Worm (Caenorhabditis elegans) whole organism, L3 larva: ENCODE results near the gene him-17.

Experiments used
- ceh-28 ChIP-seq: fragments of 150-350 bp; optimal IDR thresholded peaks from 2 replicates; lab custom pipeline; 2014; ENCODE audit warnings: missing biosample characterization, missing genetic modification reagents, missing genetic modification characterization
- ceh-82 ChIP-seq: fragments of 150-350 bp; optimal IDR thresholded peaks from 2 replicates; lab custom pipeline; 2014; ENCODE audit warnings: missing biosample characterization, missing genetic modification characterization
- ceh-9 ChIP-seq: sonication (generic microtip); optimal IDR thresholded peaks from 2 replicates; lab custom pipeline; 2018; ENCODE audit warnings: missing biosample characterization, missing genetic modification characterization
- daf-12 ChIP-seq: fragments of 150-350 bp; optimal IDR thresholded peaks from 2 replicates; lab custom pipeline; 2014; ENCODE audit warnings: missing biosample characterization, missing genetic modification reagents, missing genetic modification characterization
- egl-27 ChIP-seq: sonication (generic microtip); optimal IDR thresholded peaks from 4 replicates; lab custom pipeline; 2017; ENCODE audit warnings: missing biosample characterization, missing genetic modification reagents, missing genetic modification characterization
- egl-5 ChIP-seq: fragments of 150-350 bp; optimal IDR thresholded peaks from 2 replicates; lab custom pipeline; 2017; ENCODE audit warnings: missing biosample characterization, missing genetic modification reagents, missing genetic modification characterization, inconsistent platforms
- elt-2 ChIP-seq: sonication (generic microtip); optimal IDR thresholded peaks from 2 replicates; lab custom pipeline; 2016; ENCODE audit warnings: missing genetic modification reagents, mild to moderate bottlenecking, missing genetic modification characterization, missing compliant biosample characterization
- elt-3 ChIP-seq, 3 experiments: fragments of 150-350 bp in 1 of 3; sonication (generic microtip) in 2 of 3; optimal IDR thresholded peaks; 2 replicates in 2 of 3; 4 replicates in 1 of 3; lab custom pipeline; 2014 to 2017; ENCODE audit warnings: missing biosample characterization in 3 of 3, missing genetic modification characterization in 3 of 3
- eor-1 ChIP-seq, 2 experiments: fragments of 150-350 bp; optimal IDR thresholded peaks; 2 replicates each; lab custom pipeline; 2014 to 2018; ENCODE audit warnings: missing biosample characterization in 2 of 2, missing genetic modification characterization in 2 of 2
- fos-1 ChIP-seq: fragments of 150-350 bp; optimal IDR thresholded peaks from 2 replicates; lab custom pipeline; 2014; ENCODE audit warnings: missing biosample characterization, missing genetic modification characterization
- hmg-11 ChIP-seq: sonication (generic microtip); optimal IDR thresholded peaks from 2 replicates; lab custom pipeline; 2016; ENCODE audit warnings: missing genetic modification characterization, missing compliant biosample characterization
- jun-1 ChIP-seq: fragments of 150-350 bp; optimal IDR thresholded peaks from 2 replicates; lab custom pipeline; 2014; ENCODE audit warnings: missing biosample characterization, missing genetic modification reagents, missing genetic modification characterization
- lsy-12 ChIP-seq: sonication (generic microtip); optimal IDR thresholded peaks from 2 replicates; lab custom pipeline; 2016; ENCODE audit warnings: mild to moderate bottlenecking, missing genetic modification characterization, missing compliant biosample characterization
- mdl-1 ChIP-seq: fragments of 150-350 bp; optimal IDR thresholded peaks from 2 replicates; lab custom pipeline; 2014; ENCODE audit warnings: missing biosample characterization, missing genetic modification characterization
- nfya-1 ChIP-seq: sonication (generic microtip); optimal IDR thresholded peaks from 2 replicates; lab custom pipeline; 2017; ENCODE audit warnings: missing genetic modification characterization, mild to moderate bottlenecking, missing compliant biosample characterization, antibody characterized with exemption, moderate library complexity; ENCODE audit not compliant: insufficient read depth
- nhr-11 ChIP-seq: fragments of 150-350 bp; optimal IDR thresholded peaks from 2 replicates; lab custom pipeline; 2014; ENCODE audit warnings: missing biosample characterization, missing genetic modification characterization
- nhr-12 ChIP-seq: fragments of 150-350 bp; optimal IDR thresholded peaks from 2 replicates; lab custom pipeline; 2014; ENCODE audit warnings: missing biosample characterization, missing genetic modification characterization
- nhr-23 ChIP-seq: fragments of 150-350 bp; optimal IDR thresholded peaks from 2 replicates; lab custom pipeline; 2014; ENCODE audit warnings: missing biosample characterization, missing genetic modification reagents, missing genetic modification characterization
- nhr-237 ChIP-seq: fragments of 150-350 bp; optimal IDR thresholded peaks from 2 replicates; lab custom pipeline; 2014; ENCODE audit warnings: missing biosample characterization, missing genetic modification characterization
- nhr-25 ChIP-seq: sonication (generic microtip); optimal IDR thresholded peaks from 2 replicates; lab custom pipeline; 2017; ENCODE audit warnings: missing biosample characterization, missing genetic modification characterization
- nhr-28 ChIP-seq: fragments of 150-350 bp; optimal IDR thresholded peaks from 2 replicates; lab custom pipeline; 2014; ENCODE audit warnings: missing biosample characterization, missing genetic modification characterization
- nhr-43 ChIP-seq: sonication (generic microtip); optimal IDR thresholded peaks from 2 replicates; lab custom pipeline; 2016; ENCODE audit warnings: mild to moderate bottlenecking, missing genetic modification characterization, missing compliant biosample characterization; ENCODE audit not compliant: poor library complexity, severe bottlenecking
- nhr-67 ChIP-seq: fragments of 150-350 bp; optimal IDR thresholded peaks from 2 replicates; lab custom pipeline; 2014; ENCODE audit warnings: missing biosample characterization, missing genetic modification characterization
- nhr-76 ChIP-seq: fragments of 150-350 bp; sonication (generic microtip); optimal IDR thresholded peaks from 5 replicates; lab custom pipeline; 2014; ENCODE audit warnings: missing biosample characterization, missing genetic modification characterization
- nhr-77 ChIP-seq: fragments of 150-350 bp; optimal IDR thresholded peaks from 2 replicates; lab custom pipeline; 2014; ENCODE audit warnings: missing biosample characterization, missing genetic modification characterization
- pha-4 ChIP-seq: fragments of 150-350 bp; optimal IDR thresholded peaks from 2 replicates; lab custom pipeline; 2014; ENCODE audit warnings: missing biosample characterization, missing genetic modification reagents, missing genetic modification characterization
- pqm-1 ChIP-seq: fragments of 150-350 bp; optimal IDR thresholded peaks from 2 replicates; lab custom pipeline; 2017; ENCODE audit warnings: missing biosample characterization, missing genetic modification characterization, inconsistent platforms
- sea-2 ChIP-seq: fragments of 150-350 bp; sonication (generic microtip); optimal IDR thresholded peaks from 4 replicates; lab custom pipeline; 2014; ENCODE audit warnings: missing biosample characterization, missing genetic modification reagents, missing genetic modification characterization
- skn-1 ChIP-seq: fragments of 150-350 bp; optimal IDR thresholded peaks from 2 replicates; lab custom pipeline; 2014; ENCODE audit warnings: missing biosample characterization, missing genetic modification characterization
- snpc-4 ChIP-seq: fragments of 150-350 bp; optimal IDR thresholded peaks from 2 replicates; lab custom pipeline; 2014; ENCODE audit warnings: missing biosample characterization, missing genetic modification characterization
- tbx-2 ChIP-seq: sonication (generic microtip); optimal IDR thresholded peaks from 2 replicates; lab custom pipeline; 2016; ENCODE audit warnings: mild to moderate bottlenecking, missing genetic modification characterization, missing compliant biosample characterization
- unc-39 ChIP-seq: sonication (generic microtip); optimal IDR thresholded peaks from 4 replicates; lab custom pipeline; 2017; ENCODE audit warnings: missing biosample characterization, missing genetic modification characterization
- zag-1 ChIP-seq: fragments of 150-350 bp; optimal IDR thresholded peaks from 2 replicates; lab custom pipeline; 2014; ENCODE audit warnings: missing biosample characterization, missing genetic modification characterization
- ztf-11 ChIP-seq: fragments of 150-350 bp; optimal IDR thresholded peaks from 2 replicates; lab custom pipeline; 2014; ENCODE audit warnings: missing biosample characterization, missing genetic modification characterization
- ztf-4 ChIP-seq: fragments of 150-350 bp; optimal IDR thresholded peaks from 2 replicates; lab custom pipeline; 2014; ENCODE audit warnings: missing biosample characterization, missing genetic modification characterization

him-17 gene

DNA sequence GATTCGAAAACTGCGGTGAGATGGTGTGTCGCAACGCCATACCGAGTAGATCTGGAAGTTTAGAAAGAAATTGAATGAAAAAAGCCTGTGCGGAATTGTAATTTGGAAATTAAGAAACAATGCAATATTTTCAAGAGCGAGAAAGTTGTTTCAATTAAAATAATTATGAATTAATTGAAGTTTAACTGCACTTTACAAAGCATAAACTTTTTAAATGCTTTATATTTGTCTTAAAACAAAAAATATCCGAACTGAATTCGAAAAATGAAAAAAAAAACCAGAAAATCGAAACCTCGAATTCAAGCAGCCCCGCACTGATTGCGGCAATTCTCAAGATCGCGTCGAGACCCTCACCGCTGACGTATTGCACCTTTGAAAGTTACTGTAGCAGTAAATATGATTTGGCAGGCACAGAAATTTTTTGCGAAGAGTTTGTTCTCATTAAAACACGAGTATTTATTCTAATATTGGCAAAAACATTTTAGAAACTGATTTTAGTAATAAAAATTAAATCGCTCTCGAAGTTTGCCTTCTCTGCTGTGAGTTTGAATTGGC is 17.1 kb downstream of the him-17 start, which contains the start of gene sun-1:
Gene sun-1 (minus strand): TSS at position 51 of the 555 bp plus-strand sequence.
- TF ChIP-seq fos-1 (tag; lab: Kevin White, UChicago) (no peak), nhr-28 (tag; lab: Kevin White, UChicago) (no peak), nhr-67 (tag; lab: Kevin White, UChicago) (no peak), egl-5 (no peak), ceh-9 (tag; lab: Kevin White, UChicago) (no peak), nhr-237 (tag; lab: Kevin White, UChicago) (no peak), egl-27 (no peak), ceh-82 (tag; lab: Kevin White, UChicago) (no peak), pha-4 (tag; lab: Kevin White, UChicago) (no peak), ztf-11 (tag; lab: Kevin White, UChicago) (no peak), ztf-4 (tag; lab: Kevin White, UChicago) (no peak), skn-1 (tag; lab: Kevin White, UChicago) (no peak), nhr-43 (no peak), nhr-12 (no peak), pqm-1 (tag; lab: Kevin White, UChicago) (no peak), nhr-23 (tag; lab: Kevin White, UChicago) (no peak), unc-39 (tag; lab: Kevin White, UChicago) (no peak), snpc-4 (tag; lab: Kevin White, UChicago) (no peak), zag-1 (tag; lab: Kevin White, UChicago) (no peak)

DNA sequence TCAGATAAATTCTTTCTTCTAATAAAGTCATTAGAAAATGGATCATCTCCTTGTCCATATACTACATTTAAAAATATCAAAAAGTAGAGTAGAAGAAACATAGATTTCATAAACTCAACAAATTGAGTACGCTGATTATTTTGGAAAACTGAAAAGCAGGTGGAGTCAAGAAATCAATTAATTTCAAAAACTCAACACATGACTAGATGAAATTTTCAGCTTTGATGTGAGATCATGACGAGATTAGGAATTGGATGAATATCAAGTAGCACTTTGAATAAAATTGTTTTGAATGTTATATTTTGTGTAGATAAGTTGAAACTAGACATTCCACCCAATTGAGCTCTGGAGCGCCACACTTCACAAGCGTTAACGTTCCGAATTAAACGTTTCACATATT is 19.0 kb downstream of the him-17 start, which contains the start of gene F57B1.1:
Gene F57B1.1 (minus strand): TSS at position 101 of the 400 bp plus-strand sequence.
- TF ChIP-seq eor-1 (tag; optimal IDR thresholded peaks at IDR 0.05; lab: Kevin White, UChicago) (no peak), nhr-11 (no peak), elt-3 (tag; optimal IDR thresholded peaks at IDR 0.05; lab: Kevin White, UChicago) (no peak), ceh-28 (no peak), fos-1 (tag; lab: Kevin White, UChicago) (no peak), nfya-1 (tag; lab: Kevin White, UChicago) (no peak), elt-2 (tag; lab: Kevin White, UChicago) (no peak), nhr-23 (tag; lab: Kevin White, UChicago) (no peak), nhr-25 (tag; lab: Kevin White, UChicago) (no peak), sea-2 (no peak), snpc-4 (tag; lab: Kevin White, UChicago) (no peak), daf-12 (no peak), ceh-9 (tag; lab: Kevin White, UChicago) (no peak), jun-1 (tag; lab: Kevin White, UChicago) (no peak)

DNA sequence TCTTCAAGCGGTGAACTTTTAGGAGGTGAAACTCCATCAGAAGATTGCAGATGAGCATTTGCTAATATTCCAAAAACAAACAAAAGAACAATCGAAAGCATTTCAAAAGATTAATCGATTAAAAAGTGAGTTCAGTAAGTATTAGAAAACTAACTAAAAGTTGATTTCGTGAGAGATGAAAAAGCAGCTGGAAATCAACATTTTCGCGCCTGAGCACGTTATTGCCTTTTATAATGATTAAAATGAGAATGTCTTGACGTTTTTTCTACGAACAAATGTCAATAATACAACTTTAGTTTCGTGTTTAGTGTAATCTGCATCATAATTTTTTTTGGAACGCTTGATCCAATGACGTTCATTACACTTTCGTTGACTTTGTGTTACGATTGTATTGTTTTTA is 21.3 kb downstream of the him-17 start, which contains the start of gene F57B1.9:
Gene F57B1.9 (minus strand): TSS at position 101 of the 400 bp plus-strand sequence.
- no peak for TF ChIP-seq mdl-1 (tag; lab: Kevin White, UChicago)
- TF ChIP-seq, all 47 proteins: peak for 0

DNA sequence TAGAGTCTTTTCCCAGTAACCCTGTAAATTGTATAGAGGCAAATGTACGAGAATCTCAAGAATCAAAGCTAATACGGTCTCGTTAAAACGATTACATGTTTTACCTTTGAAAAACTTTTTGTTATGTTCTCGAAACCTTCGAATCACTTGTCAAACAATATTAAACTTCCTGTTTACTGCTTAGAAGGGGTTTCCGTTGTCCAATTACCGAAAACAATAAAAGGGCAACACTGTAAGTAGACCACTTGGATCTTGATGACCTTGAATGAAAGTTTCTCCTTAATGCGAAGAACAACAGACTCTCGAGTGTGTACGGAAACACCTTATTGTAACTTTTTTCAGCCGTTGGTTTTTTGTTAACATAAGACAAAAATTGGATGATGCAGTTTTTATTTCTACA is 24.1 kb downstream of the him-17 start:
- TF ChIP-seq daf-12 (no peak), tbx-2 (tag; lab: Kevin White, UChicago) (no peak), nhr-76 (tag; lab: Kevin White, UChicago) (peak; percentile 50), nhr-23 (tag; lab: Kevin White, UChicago) (peak; percentile 38), nhr-43 (peak; percentile 12), eor-1 (tag; optimal IDR thresholded peaks at IDR 0.05; lab: Kevin White, UChicago) (no peak), hmg-11 (tag; lab: Kevin White, UChicago) (no peak), ztf-11 (tag; lab: Kevin White, UChicago) (no peak), ceh-28 (no peak), lsy-12 (tag; lab: Kevin White, UChicago) (no peak), nhr-77 (tag; lab: Kevin White, UChicago) (no peak), elt-3 (tag; optimal IDR thresholded peaks at IDR 0.05; lab: Kevin White, UChicago) (no peak), snpc-4 (tag; lab: Kevin White, UChicago) (no peak), nhr-25 (tag; lab: Kevin White, UChicago) (peak; percentile 77)
